Fruit fly (Drosophila melanogaster): Measurements from ENCODE around the gene Swt1.

Swt1 gene

DNA sequence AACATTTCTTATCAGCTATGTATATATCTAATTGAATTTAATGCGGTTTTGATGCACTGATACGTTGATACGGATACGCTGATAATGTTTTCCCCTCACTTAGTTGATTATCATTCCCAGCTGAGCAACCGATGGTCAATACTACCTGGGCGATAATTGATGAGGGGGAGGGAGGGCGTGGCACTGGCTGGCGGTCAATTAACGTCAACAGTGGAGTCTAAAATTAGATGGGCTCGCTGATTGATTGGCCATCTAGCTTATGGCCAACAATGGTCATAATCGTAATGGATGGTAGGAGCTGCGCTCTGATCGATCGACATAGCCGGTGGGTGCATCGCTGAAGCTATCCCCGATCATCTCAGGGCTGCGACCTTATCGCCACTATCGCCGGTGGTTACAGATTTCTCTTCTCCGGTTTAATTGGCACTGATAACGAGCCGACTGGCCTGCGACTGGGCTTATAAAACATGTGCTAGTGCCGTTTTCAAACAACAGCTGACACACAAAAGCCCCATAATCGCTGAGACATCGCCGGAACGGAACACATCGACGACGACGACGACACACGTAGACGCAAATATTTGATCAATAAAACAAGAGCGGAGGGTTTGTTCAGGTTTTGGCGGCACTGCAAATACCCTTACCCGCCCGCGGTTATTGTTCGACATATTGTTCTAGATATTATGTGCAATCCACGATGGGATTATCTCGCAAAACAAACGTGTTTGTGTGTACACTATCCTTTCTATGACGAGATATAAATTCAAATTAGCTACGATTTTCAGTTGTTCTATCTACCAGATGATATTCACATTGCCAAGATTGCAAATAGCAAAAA, 6.6 kb downstream of the Swt1 start (continued):
- TF ChIP-seq CG14441 (GFP tag; IDR thresholded peaks at IDR 0.05) (no peak), ara (GFP tag; IDR thresholded peaks at IDR 0.05) (peak; percentile 35; the same call in 1 of the 2 replicates), Xbp1 (GFP tag; optimal IDR thresholded peaks at IDR 0.05) (no peak), E2f1 (GFP tag; IDR thresholded peaks at IDR 0.05) (no peak), crp (GFP tag; optimal IDR thresholded peaks at IDR 0.05) (no peak), ranshi (GFP tag; IDR thresholded peaks at IDR 0.05) (no peak), da (GFP tag; optimal IDR thresholded peaks at IDR 0.05) (no peak), CG11560 (tag; IDR thresholded peaks at IDR 0.05) (no peak), CHES-1-like (GFP tag; optimal IDR thresholded peaks at IDR 0.05) (no peak), grn (GFP tag; optimal IDR thresholded peaks at IDR 0.05) (peak; percentile 29), Dref (GFP tag; IDR thresholded peaks at IDR 0.05) (no peak), chinmo (GFP tag; IDR thresholded peaks at IDR 0.05; ENCODE audit: partially characterized antibody) (0 out of 4 replicates have a peak, but pooled peaks have one; percentile 63), lab (GFP tag; optimal IDR thresholded peaks at IDR 0.05) (peak; percentile 73), Asciz (GFP tag; optimal IDR thresholded peaks at IDR 0.05) (no peak), fd64A (GFP tag; optimal IDR thresholded peaks at IDR 0.05) (no peak), ase (GFP tag; IDR thresholded peaks at IDR 0.05) (no peak), CG1603 (tag; optimal IDR thresholded peaks at IDR 0.05) (peak; percentile 21), HLH4C (GFP tag; IDR thresholded peaks at IDR 0.05; ENCODE audit: partially characterized antibody) (no peak), CG10274 (GFP tag; optimal IDR thresholded peaks at IDR 0.05) (peak; percentile 28), CG12942 (GFP tag; optimal IDR thresholded peaks at IDR 0.05) (no peak), CG34224 (GFP tag; IDR thresholded peaks at IDR 0.05; ENCODE audit: partially characterized antibody) (no peak), Oaz (GFP tag; IDR thresholded peaks at IDR 0.05) (no peak), D19B (GFP tag; optimal IDR thresholded peaks at IDR 0.05) (no peak), fd102C (GFP tag; optimal IDR thresholded peaks at IDR 0.05) (no peak), Hr3 (GFP tag; optimal IDR thresholded peaks at IDR 0.05) (no peak), pfk (GFP tag; optimal IDR thresholded peaks at IDR 0.05) (peak; percentile 75), CG2202 (tag; optimal IDR thresholded peaks at IDR 0.05) (no peak), Opbp (GFP tag; IDR thresholded peaks at IDR 0.05; ENCODE audit: partially characterized antibody) (no peak), CG5953 (GFP tag; IDR thresholded peaks at IDR 0.05) (no peak), ken (GFP tag; IDR thresholded peaks at IDR 0.05) (no peak), Sry-β (GFP tag; optimal IDR thresholded peaks at IDR 0.05) (no peak), CG6813 (GFP tag; optimal IDR thresholded peaks at IDR 0.05) (peak; percentile 26), bsh (GFP tag; optimal IDR thresholded peaks at IDR 0.05) (peak in 1 of 2 experiments; percentile 3), abd-A (tag; optimal IDR thresholded peaks at IDR 0.05) (no peak), CG2678 (tag; optimal IDR thresholded peaks at IDR 0.05) (peak; percentile 3), CG11723 (GFP tag; optimal IDR thresholded peaks at IDR 0.05) (no peak), Ets65A (GFP tag) (no peak), sima (GFP tag; optimal IDR thresholded peaks at IDR 0.05) (no peak), CG9817 (tag; optimal IDR thresholded peaks at IDR 0.05) (no peak), Hmr (GFP tag; optimal IDR thresholded peaks at IDR 0.05) (peak; percentile 42), CG31388 (GFP tag; optimal IDR thresholded peaks at IDR 0.05) (no peak), CG11504 (tag; optimal IDR thresholded peaks at IDR 0.05) (no peak), hth (optimal IDR thresholded peaks at IDR 0.05) (no peak), Hand (GFP tag; optimal IDR thresholded peaks at IDR 0.05) (no peak), scrt (GFP tag; optimal IDR thresholded peaks at IDR 0.05) (no peak), CG4617 (GFP tag; optimal IDR thresholded peaks at IDR 0.05; ENCODE audit: borderline replicate concordance) (no peak), ac (GFP tag; optimal IDR thresholded peaks at IDR 0.05) (peak; percentile 2), CG7271 (tag; optimal IDR thresholded peaks at IDR 0.05) (no peak), cad (GFP tag; optimal IDR thresholded peaks at IDR 0.05) (no peak)

Measured in whole organism, embryonic.